Fruit fly (Drosophila melanogaster): ENCODE measurements around the gene CG44954.

DNA sequence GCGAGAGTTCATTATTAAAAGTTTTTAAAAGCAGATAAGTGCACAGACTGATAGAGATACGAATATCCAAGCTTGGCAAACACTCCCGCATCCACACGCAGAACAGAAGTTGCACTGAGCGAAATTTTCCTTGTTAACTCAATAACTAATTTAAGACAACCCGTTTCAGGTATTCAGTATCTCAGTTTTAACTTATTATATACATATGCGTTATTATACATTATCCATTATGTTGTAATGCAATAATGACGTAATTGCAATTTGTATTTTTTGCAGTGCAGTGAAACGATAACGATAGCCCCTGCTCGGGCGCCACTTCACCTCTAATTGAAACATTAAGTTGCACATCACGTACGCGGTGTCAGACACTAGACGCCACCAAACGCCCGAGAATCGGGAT lies 21.5 kb upstream of the CG44954 start:
- TF ChIP-seq pfk (GFP tag; optimal IDR thresholded peaks at IDR 0.05) (no peak), jigr1 (GFP tag; IDR thresholded peaks at IDR 0.05) (no peak), Dek (tag; optimal IDR thresholded peaks at IDR 0.05) (no peak), kay (GFP tag; optimal IDR thresholded peaks at IDR 0.05) (no peak), ttk (GFP tag; IDR thresholded peaks at IDR 0.05) (0 out of 2 replicates have a peak, but pooled peaks have one; percentile 34), tap (tag; optimal IDR thresholded peaks at IDR 0.05) (no peak), CG9797 (GFP tag; optimal IDR thresholded peaks at IDR 0.05) (no peak), CG12769 (tag; optimal IDR thresholded peaks at IDR 0.05) (no peak), prd (optimal IDR thresholded peaks at IDR 0.05) (no peak), prd (GFP tag; IDR thresholded peaks at IDR 0.05) (peak; percentile 68), her (GFP tag; optimal IDR thresholded peaks at IDR 0.05) (no peak), CG12236 (GFP tag; optimal IDR thresholded peaks at IDR 0.05) (no peak), Sry-β (GFP tag; optimal IDR thresholded peaks at IDR 0.05) (no peak), psq (GFP tag; optimal IDR thresholded peaks at IDR 0.05) (no peak)
